Worm (Caenorhabditis elegans): ENCODE results near the gene R03H10.2.
"Not testable (repeated sequence)": the region's sequence is repeated elsewhere in the genome, so short reads cannot be mapped to it uniquely, and the experiment has no call there.

Gene R03H10.2

DNA sequence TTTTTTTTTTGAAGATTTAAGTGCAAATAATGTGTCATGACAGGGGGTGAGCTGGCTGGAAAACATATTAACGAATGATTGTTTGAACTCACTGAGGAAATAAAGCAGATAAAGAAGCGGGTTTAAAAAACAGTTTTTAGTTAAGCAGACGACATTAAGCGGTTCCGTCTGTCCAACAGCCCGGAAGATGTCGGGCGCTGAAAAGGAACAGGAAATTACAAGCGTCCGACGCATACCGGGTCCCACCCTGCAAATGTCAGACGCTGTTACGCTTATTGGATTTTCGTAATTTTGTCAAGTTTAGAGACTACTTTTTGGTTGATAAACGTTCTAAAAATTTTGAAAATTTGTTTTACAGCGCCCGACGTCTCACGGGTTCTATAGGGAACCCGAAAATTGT lies 4.0 kb downstream of the R03H10.2 start:
- no peak for TF ChIP-seq gmeb-2 (tag; optimal IDR thresholded peaks at IDR 0.05)
- TF ChIP-seq ztf-16 (tag; optimal IDR thresholded peaks at IDR 0.05): no peak
- TF ChIP-seq ceh-2 (tag; optimal IDR thresholded peaks at IDR 0.05): no peak
- TF ChIP-seq mec-3 (tag; optimal IDR thresholded peaks at IDR 0.05; ENCODE audit: borderline replicate concordance): no peak
- no peak for TF ChIP-seq dmd-4 (tag; optimal IDR thresholded peaks at IDR 0.05; ENCODE audit: borderline replicate concordance)
- TF ChIP-seq sox-4 (tag; optimal IDR thresholded peaks at IDR 0.05): no peak
- no peak for TF ChIP-seq zip-5 (tag; optimal IDR thresholded peaks at IDR 0.05)
- no peak for TF ChIP-seq Y22D7AL.16 (tag; optimal IDR thresholded peaks at IDR 0.05)
- TF ChIP-seq sox-2 (GFP tag; IDR thresholded peaks at IDR 0.05): no peak
- TF ChIP-seq K09A11.1 (tag; optimal IDR thresholded peaks at IDR 0.05; ENCODE audit: insufficient read depth): no peak
- no peak for TF ChIP-seq C38D4.7 (GFP tag; optimal IDR thresholded peaks at IDR 0.05)
- TF ChIP-seq pax-1 (tag; optimal IDR thresholded peaks at IDR 0.05): no peak
- TF ChIP-seq elt-2 (tag; optimal IDR thresholded peaks at IDR 0.05): no peak

DNA sequence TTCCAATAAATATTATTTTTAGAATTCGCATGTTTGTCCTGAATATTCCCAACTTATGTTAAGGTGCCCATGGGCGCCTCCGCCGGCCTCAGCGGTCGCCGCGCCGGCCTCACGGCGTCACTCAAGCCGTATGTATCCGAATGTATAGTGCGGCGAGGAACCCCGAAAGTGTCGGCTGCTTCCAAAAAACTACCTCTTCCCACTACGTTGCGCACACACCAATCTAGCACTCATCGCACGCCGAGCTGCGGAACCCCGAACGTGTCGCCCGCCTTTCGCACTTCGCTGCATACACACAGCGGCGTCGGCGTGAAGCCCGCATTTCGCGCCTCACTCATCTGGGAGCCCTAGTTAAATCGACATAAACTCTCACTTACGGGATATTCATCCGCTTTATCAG lies 12.3 kb downstream of the R03H10.2 start:
- TF ChIP-seq ztf-16 (tag; optimal IDR thresholded peaks at IDR 0.05) (no peak), zip-5 (tag; optimal IDR thresholded peaks at IDR 0.05) (no peak), C08G9.2 (tag; optimal IDR thresholded peaks at IDR 0.05) (no peak)

DNA sequence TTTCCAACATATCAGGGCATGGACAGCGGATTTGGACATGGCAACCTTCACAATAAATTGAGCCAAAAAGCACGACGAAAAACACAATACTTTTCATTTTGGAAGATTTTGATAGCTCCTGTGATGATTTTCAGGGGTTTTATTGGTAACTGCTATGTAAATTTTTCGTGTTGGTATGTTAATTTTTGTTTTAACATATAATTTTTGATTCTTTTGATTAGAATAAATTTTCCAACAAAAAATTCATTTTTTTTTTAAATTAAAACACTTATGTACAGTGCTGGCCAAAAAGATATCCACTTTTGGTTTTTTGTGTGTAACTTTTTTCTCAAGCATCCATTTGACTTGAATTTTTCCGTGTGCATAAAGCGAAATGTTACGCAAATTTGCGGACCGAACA lies 12.8 kb downstream of the R03H10.2 start, which contains the start of gene R03H10.4:
Gene R03H10.4, minus strand, starts transcription at position 101 of the 400 bp plus-strand sequence.
- TF ChIP-seq pag-3 (tag; optimal IDR thresholded peaks at IDR 0.05; ENCODE audit: borderline replicate concordance); hlh-8 (tag; optimal IDR thresholded peaks at IDR 0.05); pha-2 (tag; optimal IDR thresholded peaks at IDR 0.05): not testable (repeated sequence)

DNA sequence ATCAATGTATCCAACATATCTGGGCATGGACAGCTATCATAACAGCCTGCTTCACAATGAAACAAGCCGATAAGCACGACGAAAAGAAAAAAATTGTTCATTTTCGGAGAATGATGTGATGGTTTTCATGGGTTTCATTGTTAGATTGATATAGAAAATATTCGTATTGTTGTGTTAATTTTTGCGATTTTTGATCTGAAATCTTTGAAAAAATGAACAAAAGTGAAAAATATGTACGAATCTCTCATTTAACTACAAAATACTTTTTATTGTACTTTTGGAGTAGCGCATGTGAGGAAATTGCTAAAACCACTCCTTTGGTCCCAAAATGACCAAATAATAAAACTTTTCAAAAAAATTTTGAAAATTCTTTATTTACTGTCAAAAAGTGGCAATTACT lies 14.9 kb downstream of the R03H10.2 start, which contains the start of gene R03H10.5:
Gene R03H10.5, minus strand, starts transcription at position 101 of the 400 bp plus-strand sequence.
- no peak for TF ChIP-seq ama-1 (optimal IDR thresholded peaks at IDR 0.05)
- TF ChIP-seq C38D4.7 (GFP tag; optimal IDR thresholded peaks at IDR 0.05): no peak
- TF ChIP-seq ceh-22 (tag; optimal IDR thresholded peaks at IDR 0.05): no peak
- TF ChIP-seq ztf-16 (tag; optimal IDR thresholded peaks at IDR 0.05): no peak
- TF ChIP-seq sdc-2 (tag; optimal IDR thresholded peaks at IDR 0.05): no peak
- no peak for TF ChIP-seq pha-4 (tag; optimal IDR thresholded peaks at IDR 0.05)
- no peak for TF ChIP-seq syd-9 (tag; optimal IDR thresholded peaks at IDR 0.05)
- TF ChIP-seq ets-4 (tag; optimal IDR thresholded peaks at IDR 0.05): no peak
- no peak for TF ChIP-seq hlh-13 (GFP tag; optimal IDR thresholded peaks at IDR 0.05)
- TF ChIP-seq che-1 (tag; optimal IDR thresholded peaks at IDR 0.05): no peak
- TF ChIP-seq hlh-8 (tag; optimal IDR thresholded peaks at IDR 0.05): no peak
- TF ChIP-seq ceh-19 (GFP tag; optimal IDR thresholded peaks at IDR 0.05): no peak
- TF ChIP-seq dmd-4 (tag; optimal IDR thresholded peaks at IDR 0.05; ENCODE audit: borderline replicate concordance): no peak

DNA sequence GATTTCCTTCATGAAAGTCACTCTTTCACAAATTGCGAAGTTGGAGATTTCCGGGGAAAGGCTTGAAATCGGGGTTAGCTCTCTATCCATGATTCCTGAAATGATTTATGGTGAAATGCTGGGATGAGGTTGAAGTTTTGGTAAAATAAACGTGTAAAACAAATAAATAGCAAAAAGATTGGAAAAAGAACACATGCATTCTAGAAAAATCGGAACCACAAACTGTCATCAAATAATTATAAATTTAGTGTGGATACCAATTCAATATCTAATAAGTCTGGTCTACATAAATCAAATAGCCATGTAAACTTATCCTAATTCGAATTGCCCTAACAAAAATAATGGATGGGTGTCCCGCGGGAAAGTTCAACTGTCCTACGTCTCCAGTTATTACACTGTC lies 17.8 kb downstream of the R03H10.2 start, which contains the start of gene R03H10.6:
Gene R03H10.6, minus strand, starts transcription at position 101 of the 400 bp plus-strand sequence.
- TF ChIP-seq unc-86 (tag; optimal IDR thresholded peaks at IDR 0.05): no peak
- no peak for TF ChIP-seq ama-1 (optimal IDR thresholded peaks at IDR 0.05)
- TF ChIP-seq sdc-2 (tag; optimal IDR thresholded peaks at IDR 0.05): no peak
- TF ChIP-seq ahr-1 (tag; optimal IDR thresholded peaks at IDR 0.05): no peak
- no peak for TF ChIP-seq C38D4.7 (GFP tag; optimal IDR thresholded peaks at IDR 0.05)
- TF ChIP-seq sox-2 (GFP tag; IDR thresholded peaks at IDR 0.05): no peak
- no peak for TF ChIP-seq pha-4 (tag; optimal IDR thresholded peaks at IDR 0.05)
- no peak for TF ChIP-seq mec-3 (tag; optimal IDR thresholded peaks at IDR 0.05; ENCODE audit: borderline replicate concordance)
- TF ChIP-seq tbx-7 (tag; optimal IDR thresholded peaks at IDR 0.05): no peak
- TF ChIP-seq ets-4 (tag; optimal IDR thresholded peaks at IDR 0.05): no peak
- no peak for TF ChIP-seq fkh-6 (tag; optimal IDR thresholded peaks at IDR 0.05)
- TF ChIP-seq lin-11 (tag; optimal IDR thresholded peaks at IDR 0.05): no peak
- TF ChIP-seq lim-6 (tag; optimal IDR thresholded peaks at IDR 0.05): no peak
- no peak for TF ChIP-seq nhr-232 (tag; optimal IDR thresholded peaks at IDR 0.05)
- TF ChIP-seq fax-1 (tag; optimal IDR thresholded peaks at IDR 0.05): no peak
- TF ChIP-seq K09A11.1 (tag; optimal IDR thresholded peaks at IDR 0.05; ENCODE audit: insufficient read depth): no peak
- no peak for TF ChIP-seq F13H6.1 (tag; optimal IDR thresholded peaks at IDR 0.05)
- TF ChIP-seq ceh-22 (tag; optimal IDR thresholded peaks at IDR 0.05): no peak
- TF ChIP-seq unc-42 (tag; optimal IDR thresholded peaks at IDR 0.05): no peak
- no peak for TF ChIP-seq ceh-34 (tag; optimal IDR thresholded peaks at IDR 0.05)

Data from whole organism, late embryonic.